Fruit fly (Drosophila melanogaster) whole organism, wandering third instar larva: ENCODE measurements around the gene CG8301.

Experiments used
- Abd-B ChIP-seq: fragments of >200 bp; optimal IDR thresholded peaks from 2 replicates; lab custom pipeline; 2017; ENCODE audit warnings: missing biosample characterization, missing genetic modification characterization
- CG32264 ChIP-seq: fragments of 200-800 bp; sonication (Bioruptor generic); optimal IDR thresholded peaks from 2 replicates; lab custom pipeline; 2016; ENCODE audit warnings: missing biosample characterization, missing genetic modification characterization
- CG9705 ChIP-seq: fragments of 200-800 bp; sonication (Bioruptor generic); optimal IDR thresholded peaks from 2 replicates; lab custom pipeline; 2018; ENCODE audit warnings: missing biosample characterization, mild to moderate bottlenecking, missing genetic modification characterization
- CrebA ChIP-seq: fragments of 200-800 bp; sonication (Bioruptor generic); optimal IDR thresholded peaks from 2 replicates; lab custom pipeline; 2016; ENCODE audit warnings: missing biosample characterization, mild to moderate bottlenecking, missing genetic modification characterization, borderline replicate concordance
- Dfd ChIP-seq: fragments of >200 bp; optimal IDR thresholded peaks from 2 replicates; lab custom pipeline; 2017; ENCODE audit warnings: missing biosample characterization, missing genetic modification characterization
- Dif ChIP-seq: fragments of 200-275, 200-300 bp; sonication (Bioruptor generic); optimal IDR thresholded peaks from 2 replicates; lab custom pipeline; 2018; ENCODE audit warnings: missing biosample characterization, missing genetic modification characterization; ENCODE audit not compliant: partially characterized antibody
- GATAd ChIP-seq: sonication (Bioruptor generic); optimal IDR thresholded peaks from 2 replicates; lab custom pipeline; 2016; ENCODE audit warnings: missing biosample characterization, missing genetic modification characterization
- HLH106 ChIP-seq: fragments of 200-800 bp; optimal IDR thresholded peaks from 3 replicates; lab custom pipeline; 2019; ENCODE audit warnings: missing biosample characterization, mild to moderate bottlenecking, missing genetic modification characterization, moderate library complexity
- Hnf4 ChIP-seq: fragments of 200-800 bp; sonication (Bioruptor generic); optimal IDR thresholded peaks from 2 replicates; lab custom pipeline; 2016; ENCODE audit warnings: missing biosample characterization, mild to moderate bottlenecking, missing genetic modification characterization
- Hr78 ChIP-seq: fragments of >200 bp; optimal IDR thresholded peaks from 2 replicates; lab custom pipeline; 2017; ENCODE audit warnings: missing biosample characterization, missing genetic modification characterization
- Hr83 ChIP-seq: fragments of 200-300 bp; sonication (Bioruptor generic); optimal IDR thresholded peaks from 2 replicates; lab custom pipeline; 2016; ENCODE audit warnings: missing biosample characterization, mild to moderate bottlenecking, missing genetic modification characterization, moderate library complexity; ENCODE audit not compliant: poor library complexity, severe bottlenecking
- Jra ChIP-seq: sonication (Bioruptor generic); optimal IDR thresholded peaks from 2 replicates; lab custom pipeline; 2016; ENCODE audit warnings: missing biosample characterization, missing genetic modification characterization
- Mio ChIP-seq: sonication (Bioruptor generic); optimal IDR thresholded peaks from 2 replicates; lab custom pipeline; 2016; ENCODE audit warnings: missing biosample characterization, missing genetic modification characterization
- Myc ChIP-seq: fragments of >200 bp; optimal IDR thresholded peaks from 2 replicates; lab custom pipeline; 2017
- N ChIP-seq: fragments of >200 bp; optimal IDR thresholded peaks from 2 replicates; lab custom pipeline; 2018; ENCODE audit warnings: missing biosample characterization, missing external identifiers, missing genetic modification characterization
- OdsH ChIP-seq: fragments of 200-800 bp; sonication (Bioruptor generic); optimal IDR thresholded peaks from 2 replicates; lab custom pipeline; 2016; ENCODE audit warnings: missing biosample characterization, mild to moderate bottlenecking, missing genetic modification characterization
- Rel ChIP-seq, 2 experiments: fragments of 200-800 bp; sonication (Bioruptor generic) in 1 of 2; optimal IDR thresholded peaks; 2 replicates in 1 of 2; 3 replicates in 1 of 2; lab custom pipeline; 2016 to 2019; ENCODE audit warnings: mild to moderate bottlenecking in 2 of 2, missing biosample characterization in 2 of 2, missing genetic modification characterization in 2 of 2, moderate library complexity in 1 of 2
- Sp1 ChIP-seq: fragments of 200-800 bp; sonication (Bioruptor generic); optimal IDR thresholded peaks from 3 replicates; lab custom pipeline; 2019; ENCODE audit warnings: missing biosample characterization, mild to moderate bottlenecking, missing genetic modification characterization, moderate library complexity
- Vsx2 ChIP-seq: fragments of 200-300, 225-300 bp; sonication (Bioruptor generic); optimal IDR thresholded peaks from 2 replicates; lab custom pipeline; 2018; ENCODE audit warnings: missing biosample characterization, missing genetic modification characterization; ENCODE audit not compliant: partially characterized antibody
- br ChIP-seq: fragments of 200-800 bp; sonication (Bioruptor generic); optimal IDR thresholded peaks from 2 replicates; lab custom pipeline; 2016; ENCODE audit warnings: missing biosample characterization, missing genetic modification characterization
- brk ChIP-seq: fragments of 200-800 bp; sonication (Bioruptor generic); optimal IDR thresholded peaks from 2 replicates; lab custom pipeline; 2016; ENCODE audit warnings: missing biosample characterization, mild to moderate bottlenecking, missing genetic modification characterization
- dl ChIP-seq, 2 experiments: fragments of 175-275, 200-275 bp in 1 of 2; fragments of 200-275 bp in 1 of 2; sonication (Bioruptor generic); optimal IDR thresholded peaks; lab custom pipeline; 2018; ENCODE audit warnings: mild to moderate bottlenecking in 2 of 2, missing biosample characterization in 2 of 2, missing genetic modification characterization in 2 of 2, moderate library complexity in 2 of 2; ENCODE audit not compliant: partially characterized antibody in 2 of 2, insufficient read depth in 1 of 2
- dmrt93B ChIP-seq: fragments of 200-800 bp; sonication (Bioruptor generic); optimal IDR thresholded peaks from 2 replicates; lab custom pipeline; 2018; ENCODE audit warnings: missing biosample characterization, mild to moderate bottlenecking, missing genetic modification characterization
- dsf ChIP-seq: sonication (Bioruptor generic); optimal IDR thresholded peaks from 2 replicates; lab custom pipeline; 2016; ENCODE audit warnings: missing biosample characterization, missing genetic modification characterization, borderline replicate concordance
- ey ChIP-seq: fragments of 200-800 bp; sonication (Bioruptor generic); optimal IDR thresholded peaks from 2 replicates; lab custom pipeline; 2016; ENCODE audit warnings: missing biosample characterization, missing genetic modification characterization
- foxo ChIP-seq, 2 experiments: fragments of 200-800 bp; sonication (Bioruptor generic); optimal IDR thresholded peaks; 2 replicates in 1 of 2; 3 replicates in 1 of 2; lab custom pipeline; 2016 to 2017; ENCODE audit warnings: missing biosample characterization in 2 of 2, missing genetic modification characterization in 2 of 2
- fru ChIP-seq: fragments of 200-800 bp; sonication (Bioruptor generic); optimal IDR thresholded peaks from 3 replicates; lab custom pipeline; 2016; ENCODE audit warnings: missing biosample characterization, mild to moderate bottlenecking, missing genetic modification characterization
- h ChIP-seq: fragments of 200-800 bp; sonication (Bioruptor generic); optimal IDR thresholded peaks from 3 replicates; lab custom pipeline; 2016; ENCODE audit warnings: missing biosample characterization, mild to moderate bottlenecking, missing genetic modification characterization
- jim ChIP-seq: fragments of 175-275, 200-325 bp; sonication (Bioruptor generic); optimal IDR thresholded peaks from 2 replicates; lab custom pipeline; 2016; ENCODE audit warnings: missing biosample characterization, mild to moderate bottlenecking, missing genetic modification characterization
- lola ChIP-seq: fragments of >200 bp; optimal IDR thresholded peaks from 2 replicates; lab custom pipeline; 2017; ENCODE audit warnings: missing biosample characterization, missing genetic modification characterization
- pan ChIP-seq: fragments of >200 bp; optimal IDR thresholded peaks from 2 replicates; lab custom pipeline; 2017
- psq ChIP-seq: fragments of 200-800 bp; sonication (Bioruptor generic); optimal IDR thresholded peaks from 3 replicates; lab custom pipeline; 2017; ENCODE audit warnings: missing biosample characterization, mild to moderate bottlenecking, missing genetic modification characterization, moderate library complexity
- rgr ChIP-seq: fragments of 200-800 bp; sonication (Bioruptor generic); optimal IDR thresholded peaks from 3 replicates; lab custom pipeline; 2016; ENCODE audit warnings: missing biosample characterization, mild to moderate bottlenecking, missing genetic modification characterization
- sage ChIP-seq: fragments of 200-800 bp; sonication (Bioruptor generic); optimal IDR thresholded peaks from 2 replicates; lab custom pipeline; 2016; ENCODE audit warnings: missing biosample characterization, mild to moderate bottlenecking, missing genetic modification characterization
- sv ChIP-seq: fragments of 200-800 bp; sonication (Bioruptor generic); optimal IDR thresholded peaks from 3 replicates; lab custom pipeline; 2016; ENCODE audit warnings: missing biosample characterization, missing genetic modification characterization
- tai ChIP-seq: sonication (Bioruptor generic); optimal IDR thresholded peaks from 2 replicates; lab custom pipeline; 2016; ENCODE audit warnings: missing biosample characterization, missing genetic modification characterization
- usp ChIP-seq: fragments of >200 bp; optimal IDR thresholded peaks from 2 replicates; lab custom pipeline; 2017; ENCODE audit warnings: missing biosample characterization, missing genetic modification characterization
- woc ChIP-seq: sonication (Bioruptor generic); optimal IDR thresholded peaks from 2 replicates; lab custom pipeline; 2016; ENCODE audit warnings: missing biosample characterization, mild to moderate bottlenecking, missing genetic modification characterization

Gene CG8301

dm6 chr3R:9581089-9581520, at the start of gene CG8301:
Gene CG8301 (plus strand): TSS chr3R:9581306.
- peak; percentile 19 for TF ChIP-seq HLH106 (tag; lab: Kevin White, UChicago)
- no peak for TF ChIP-seq woc (GFP tag; lab: Kevin White, UChicago)
- no peak for TF ChIP-seq pan (lab: Kevin White, UChicago)
- TF ChIP-seq OdsH (GFP tag; lab: Kevin White, UChicago): no peak
- no peak for TF ChIP-seq Dif (GFP tag; lab: Kevin White, UChicago)
- peak in 1 of 2 experiments; percentile 12 for TF ChIP-seq foxo (GFP tag; optimal IDR thresholded peaks at IDR 0.05; lab: Kevin White, UChicago)
- peak; percentile 15 for TF ChIP-seq h (GFP tag; lab: Kevin White, UChicago)
- TF ChIP-seq Rel (GFP tag; optimal IDR thresholded peaks at IDR 0.05; lab: Kevin White, UChicago): no peak
- peak; percentile 41 for TF ChIP-seq Rel (tag; optimal IDR thresholded peaks at IDR 0.05; lab: Kevin White, UChicago)

dm6 chr3R:9532437-9533180, 48.5 kb upstream of the CG8301 start, which contains the start of gene by:
Gene by (minus strand): TSS chr3R:9533011.
- TF ChIP-seq Jra: no peak
- TF ChIP-seq Vsx2 (GFP tag; lab: Kevin White, UChicago): peak; percentile 37
- no peak for TF ChIP-seq dmrt93B
- peak; percentile 82 for TF ChIP-seq Dif (GFP tag; lab: Kevin White, UChicago)
- TF ChIP-seq CG32264: no peak
- TF ChIP-seq Hr83 (GFP tag; lab: Kevin White, UChicago): peak; percentile 15
- TF ChIP-seq jim (GFP tag; lab: Kevin White, UChicago): peak; percentile 84
- TF ChIP-seq Abd-B: no peak
- TF ChIP-seq woc (GFP tag; lab: Kevin White, UChicago): no peak
- peak; percentile 74 to 83 for TF ChIP-seq dl (GFP tag; optimal IDR thresholded peaks at IDR 0.05; lab: Kevin White, UChicago; ENCODE audit: insufficient read depth in 1 of 2, partially characterized antibody in 2 of 2)

- TF ChIP-seq Vsx2 (GFP tag; lab: Kevin White, UChicago): peak; percentile 87
- no peak for TF ChIP-seq lola (GFP tag; lab: Kevin White, UChicago)
- TF ChIP-seq Rel (GFP tag; optimal IDR thresholded peaks at IDR 0.05; lab: Kevin White, UChicago): peak; percentile 69
- peak; percentile 74 for TF ChIP-seq Rel (tag; optimal IDR thresholded peaks at IDR 0.05; lab: Kevin White, UChicago)
- TF ChIP-seq CG32264: peak; percentile 82
- TF ChIP-seq GATAd (GFP tag; lab: Kevin White, UChicago): peak; percentile 54
- peak; percentile 96 for TF ChIP-seq HLH106 (tag; lab: Kevin White, UChicago)
- peak; percentile 65 for TF ChIP-seq Hr83 (GFP tag; lab: Kevin White, UChicago)
- no peak for TF ChIP-seq jim (GFP tag; lab: Kevin White, UChicago)
- TF ChIP-seq sv (GFP tag; lab: Kevin White, UChicago): peak; percentile 79
- peak; percentile 89 to 97 for TF ChIP-seq dl (GFP tag; optimal IDR thresholded peaks at IDR 0.05; lab: Kevin White, UChicago; ENCODE audit: insufficient read depth in 1 of 2, partially characterized antibody in 2 of 2)
- TF ChIP-seq dmrt93B: peak; percentile 97
- TF ChIP-seq woc (GFP tag; lab: Kevin White, UChicago): peak; percentile 97
- TF ChIP-seq CG9705 (GFP tag; lab: Kevin White, UChicago): peak; percentile 94
- TF ChIP-seq Dfd (GFP tag; lab: Kevin White, UChicago): no peak
- TF ChIP-seq foxo (GFP tag; optimal IDR thresholded peaks at IDR 0.05; lab: Kevin White, UChicago): peak; percentile 76 to 98
- TF ChIP-seq OdsH (GFP tag; lab: Kevin White, UChicago): peak; percentile 97
- no peak for TF ChIP-seq Myc
- no peak for TF ChIP-seq pan (lab: Kevin White, UChicago)
- TF ChIP-seq N (GFP tag; lab: Kevin White, UChicago): no peak
- peak; percentile 96 for TF ChIP-seq Jra
- TF ChIP-seq usp: peak; percentile 18
- peak; percentile 64 for TF ChIP-seq Mio
- peak; percentile 95 for TF ChIP-seq h (GFP tag; lab: Kevin White, UChicago)
- peak; percentile 98 for TF ChIP-seq fru (GFP tag; lab: Kevin White, UChicago)
- peak; percentile 98 for TF ChIP-seq Dif (GFP tag; lab: Kevin White, UChicago)
- no peak for TF ChIP-seq Hr78 (GFP tag; lab: Kevin White, UChicago)
- TF ChIP-seq psq (GFP tag; lab: Kevin White, UChicago): peak; percentile 95
- TF ChIP-seq Abd-B: no peak
- peak; percentile 98 for TF ChIP-seq Sp1 (GFP tag; lab: Kevin White, UChicago)
- peak; percentile 95 for TF ChIP-seq rgr (GFP tag; lab: Kevin White, UChicago)
- peak; percentile 85 for TF ChIP-seq Hnf4 (GFP tag; lab: Kevin White, UChicago)
- TF ChIP-seq dsf (GFP tag; lab: Kevin White, UChicago): peak; percentile 74
- TF ChIP-seq tai (GFP tag; lab: Kevin White, UChicago): peak; percentile 92
- TF ChIP-seq ey (GFP tag; lab: Kevin White, UChicago): peak; percentile 96
- peak; percentile 47 for TF ChIP-seq sage (GFP tag; lab: Kevin White, UChicago)
- TF ChIP-seq brk (GFP tag; lab: Kevin White, UChicago): peak; percentile 74
- peak; percentile 74 for TF ChIP-seq CrebA
- peak; percentile 97 for TF ChIP-seq br (GFP tag; lab: Kevin White, UChicago)
These were observed 47.7 kb upstream of the CG8301 start for dm6 chr3R:9533181-9534124.
